Fruit fly (Drosophila melanogaster) whole organism, larva: ENCODE measurements around the gene MED22.

Experiments
- noc ChIP-seq: fragments of 200-800 bp; sonication (Bioruptor generic); optimal IDR thresholded peaks from 3 replicates; lab custom pipeline; 2019; ENCODE audit warnings: missing biosample characterization, mild to moderate bottlenecking, missing genetic modification characterization, moderate library complexity

Gene MED22

DNA sequence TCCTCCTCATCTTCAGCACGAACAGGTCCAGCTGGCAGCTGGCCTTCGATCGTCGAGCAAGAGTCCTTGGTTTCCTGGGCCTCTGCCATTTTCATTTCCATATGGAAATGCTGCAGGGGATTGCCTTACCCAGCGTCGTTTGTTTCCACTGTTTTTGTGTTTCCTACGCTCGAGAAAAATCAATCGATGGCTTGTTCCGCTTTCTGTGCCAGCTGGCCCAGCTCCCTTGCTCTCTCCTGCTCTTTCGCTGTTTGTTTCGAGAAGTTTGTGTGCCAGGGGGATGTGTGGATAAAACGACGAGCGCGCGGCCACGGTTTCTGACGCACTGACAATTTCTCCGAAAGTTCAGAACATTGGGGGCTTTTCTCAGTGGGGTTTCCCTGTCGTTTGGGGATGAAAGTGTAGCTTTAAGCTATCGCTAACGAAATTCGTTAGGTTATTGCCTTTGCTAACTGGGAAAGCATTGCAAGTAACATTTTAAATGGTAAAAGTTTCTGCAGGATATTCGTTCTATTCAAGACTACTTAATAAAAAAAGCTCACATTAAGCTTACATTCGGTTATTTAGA is 17.6 kb downstream of the MED22 start, which contains the start of gene CG3703:
Gene CG3703 (minus strand): TSS at position 328 of the 568 bp plus-strand sequence.
- TF ChIP-seq noc (tag; lab: Kevin White, UChicago), result no peak

DNA sequence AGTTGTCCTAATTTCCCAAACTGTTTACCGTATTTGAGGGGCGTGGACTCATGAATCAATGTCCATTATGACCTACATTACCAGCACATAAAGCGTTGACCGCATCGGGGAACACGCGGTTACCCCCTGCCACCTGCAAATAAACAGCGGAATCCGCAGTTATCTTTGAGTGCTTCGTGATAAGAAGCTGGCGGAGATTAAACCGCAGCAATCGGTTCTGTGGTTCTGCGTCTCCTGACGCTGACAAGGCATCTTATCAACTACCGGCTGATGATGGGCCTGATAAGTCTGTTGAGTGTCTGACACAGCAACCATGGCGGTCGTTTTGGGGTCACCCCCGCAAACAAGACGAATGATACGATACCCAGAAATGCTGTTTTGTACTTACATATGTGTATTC is 18.2 kb downstream of the MED22 start:
- TF ChIP-seq noc (tag; lab: Kevin White, UChicago), result peak; percentile 64

- peak; percentile 78 for TF ChIP-seq noc (tag; lab: Kevin White, UChicago)
These were observed 19.7 kb downstream of the MED22 start, which contains the start of gene CG3699 for dm6 chrX:947450-948284. CG3699 (minus strand) TSS chrX:947500.

dm6 chrX:948285-948556 is 20.3 kb downstream of the MED22 start:
- peak; percentile 27 for TF ChIP-seq noc (tag; lab: Kevin White, UChicago)

- no peak for TF ChIP-seq noc (tag; lab: Kevin White, UChicago)
These were observed 23.9 kb downstream of the MED22 start, which contains the start of gene CG3690 for dm6 chrX:951800-952199. CG3690 (minus strand) TSS chrX:951900.

DNA sequence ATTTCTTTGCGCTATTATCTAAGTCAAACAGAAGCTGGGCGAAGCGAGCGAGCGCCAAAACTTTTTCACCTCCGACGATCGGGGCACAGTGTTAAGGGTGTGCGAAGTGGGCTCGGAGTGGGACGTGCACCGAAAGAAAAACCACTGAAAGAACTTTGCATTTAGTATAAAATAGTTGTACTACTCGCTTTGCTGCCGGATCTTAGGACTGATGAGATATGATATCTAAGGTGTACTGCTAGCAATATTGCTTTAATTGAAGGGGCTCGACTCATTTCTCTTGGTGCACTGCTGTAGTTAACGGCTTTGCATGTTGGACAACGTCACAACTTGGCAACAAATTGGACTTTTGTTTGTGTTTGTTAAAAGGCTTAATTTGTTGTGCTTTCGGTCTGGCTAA is 25.9 kb downstream of the MED22 start:
- TF ChIP-seq noc (tag; lab: Kevin White, UChicago), result no peak

- no peak for TF ChIP-seq noc (tag; lab: Kevin White, UChicago)
These were observed 27.9 kb downstream of the MED22 start for dm6 chrX:955873-956272.

DNA sequence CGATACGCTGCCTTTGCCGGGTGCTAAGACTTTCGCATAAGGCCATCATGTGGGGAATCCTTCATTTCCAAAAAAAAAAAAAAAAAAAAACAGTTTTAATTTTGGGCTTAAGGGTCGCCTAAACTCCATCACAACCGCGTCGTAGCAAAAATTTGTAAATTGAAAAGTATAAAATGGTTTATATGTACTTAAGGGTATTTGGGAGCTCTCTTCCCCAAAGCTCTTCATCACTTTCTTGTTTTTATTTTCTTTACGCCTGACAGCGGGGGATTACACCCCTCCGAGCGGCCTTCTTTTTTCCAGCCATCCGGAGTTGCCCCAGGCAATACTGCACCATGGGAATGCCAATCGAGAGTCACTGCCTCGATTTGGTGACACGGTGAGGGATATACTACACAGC is 36.1 kb downstream of the MED22 start:
- no peak for TF ChIP-seq noc (tag; lab: Kevin White, UChicago)

dm6 chrX:966818-967217 is 38.9 kb downstream of the MED22 start:
- no peak for TF ChIP-seq noc (tag; lab: Kevin White, UChicago)
